Fruit fly (Drosophila melanogaster) whole organism, pupa: ENCODE data around the gene Mgstl.

Experiments
- CG13204 ChIP-seq: fragments of 200-800 bp; sonication (Bioruptor generic); optimal IDR thresholded peaks from 2 replicates; lab custom pipeline; 2018; ENCODE audit warnings: missing biosample characterization, mild to moderate bottlenecking, missing genetic modification characterization, moderate library complexity
- CG15710 ChIP-seq: fragments of 200-800 bp; sonication (Bioruptor generic); optimal IDR thresholded peaks from 2 replicates; lab custom pipeline; 2018; ENCODE audit warnings: missing biosample characterization, mild to moderate bottlenecking, missing genetic modification characterization, moderate library complexity
- CG32121 ChIP-seq: fragments of 200-800 bp; sonication (Bioruptor generic); IDR thresholded peaks from 2 replicates; pipeline ENCODE4 v1.3.6; 2022; ENCODE audit warnings: missing biosample characterization, missing genetic modification characterization
- CG4496 ChIP-seq: fragments of 200-800 bp; sonication (Bioruptor generic); IDR thresholded peaks from 3 replicates; pipeline ENCODE4 v1.3.6; 2022; ENCODE audit warnings: missing biosample characterization, missing genetic modification characterization
- CG8159 ChIP-seq: fragments of 200-800 bp; sonication (Bioruptor generic); optimal IDR thresholded peaks from 3 replicates; lab custom pipeline; 2018; ENCODE audit warnings: missing biosample characterization, mild to moderate bottlenecking, missing genetic modification characterization, moderate library complexity
- CG8301 ChIP-seq: fragments of 200-800 bp; sonication (Bioruptor generic); optimal IDR thresholded peaks from 2 replicates; lab custom pipeline; 2018; ENCODE audit warnings: missing biosample characterization, mild to moderate bottlenecking, missing genetic modification characterization
- D1 ChIP-seq: fragments of 200-800 bp; sonication (Bioruptor generic); optimal IDR thresholded peaks from 2 replicates; lab custom pipeline; 2018; ENCODE audit warnings: missing biosample characterization, mild to moderate bottlenecking, missing genetic modification characterization, moderate library complexity
- fd96Ca ChIP-seq: fragments of 200-800 bp; sonication (Bioruptor generic); IDR thresholded peaks from 3 replicates; pipeline ENCODE4 v1.3.6; 2022; ENCODE audit warnings: missing biosample characterization, missing genetic modification characterization
- gl ChIP-seq: fragments of 200-800 bp; sonication (Bioruptor generic); optimal IDR thresholded peaks from 2 replicates; lab custom pipeline; 2018; ENCODE audit warnings: missing biosample characterization, mild to moderate bottlenecking, missing genetic modification characterization
- rn ChIP-seq: fragments of 200-800 bp; sonication (Bioruptor generic); IDR thresholded peaks from 2 replicates; pipeline ENCODE4 v1.3.6; 2022; ENCODE audit warnings: missing biosample characterization, missing genetic modification characterization

DNA sequence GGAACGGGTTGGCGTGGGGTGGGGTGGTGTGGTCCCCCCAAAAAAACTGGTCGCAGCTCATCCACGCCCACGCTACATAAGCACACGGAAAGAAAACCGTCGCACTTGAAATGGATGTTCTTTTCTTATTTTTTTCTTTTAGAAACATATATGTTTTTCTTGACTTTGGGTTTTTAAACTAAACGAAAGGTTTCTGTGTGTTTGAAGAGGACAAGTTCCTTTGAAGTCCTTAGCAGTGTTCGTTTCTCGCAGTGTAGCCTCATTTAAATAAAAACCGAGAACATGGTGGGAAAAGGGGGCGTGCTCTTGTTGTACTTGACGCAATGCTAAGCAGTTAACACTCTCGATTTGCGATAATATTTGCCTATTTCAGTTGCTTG, 32.4 kb downstream of the Mgstl start:
- peak; percentile 39 for TF ChIP-seq CG15710 (tag; lab: Kevin White, UChicago)
- TF ChIP-seq rn (GFP tag; lab: Robert Waterston, UW), result no peak
- no peak for TF ChIP-seq D1 (tag; lab: Kevin White, UChicago)
- no peak for TF ChIP-seq CG13204 (GFP tag; lab: Kevin White, UChicago)
- TF ChIP-seq fd96Ca (GFP tag; lab: Robert Waterston, UW), result peak; percentile 87
- peak; percentile 76 for TF ChIP-seq CG32121
- TF ChIP-seq gl (tag; lab: Kevin White, UChicago), result no peak
- peak; percentile 69 for TF ChIP-seq CG8301 (tag; lab: Kevin White, UChicago)
- TF ChIP-seq CG4496 (GFP tag; lab: Robert Waterston, UW), result peak; percentile 89
- peak; percentile 48 for TF ChIP-seq CG8159
